Worm (Caenorhabditis elegans): ENCODE results near the gene dars-2.

Gene dars-2

DNA sequence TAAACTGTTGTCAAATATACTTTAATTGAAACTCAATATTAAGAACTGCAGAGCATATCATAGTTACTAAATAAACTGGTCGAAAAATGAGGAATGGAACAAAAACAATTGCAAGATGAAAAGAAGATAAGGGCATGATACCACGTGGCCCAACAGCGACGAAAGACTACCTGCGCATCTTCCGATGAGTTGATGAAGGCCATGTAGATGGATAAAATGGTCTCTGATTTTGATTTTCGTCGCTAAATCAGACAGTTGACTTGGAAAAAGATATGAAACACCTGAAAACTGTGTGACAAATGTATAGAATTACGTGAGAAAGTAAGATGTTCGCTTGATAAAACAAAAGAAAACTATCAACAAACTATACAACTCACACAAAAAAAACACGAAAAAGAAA lies 22.9 kb downstream of the dars-2 start:
- no peak for TF ChIP-seq tra-4 (tag; optimal IDR thresholded peaks at IDR 0.05)
- no peak for TF ChIP-seq ceh-13 (GFP tag; optimal IDR thresholded peaks at IDR 0.05)
- no peak for TF ChIP-seq hnd-1 (tag; optimal IDR thresholded peaks at IDR 0.05)
- TF ChIP-seq hmbx-1 (tag; optimal IDR thresholded peaks at IDR 0.05), result no peak
- no peak for TF ChIP-seq tbx-11 (GFP tag; IDR thresholded peaks at IDR 0.05)
- TF ChIP-seq scrt-1 (GFP tag; IDR thresholded peaks at IDR 0.05), result no peak
- TF ChIP-seq F13C5.2 (tag; optimal IDR thresholded peaks at IDR 0.05), result no peak
- TF ChIP-seq flt-1 (GFP tag; IDR thresholded peaks at IDR 0.05), result no peak

DNA sequence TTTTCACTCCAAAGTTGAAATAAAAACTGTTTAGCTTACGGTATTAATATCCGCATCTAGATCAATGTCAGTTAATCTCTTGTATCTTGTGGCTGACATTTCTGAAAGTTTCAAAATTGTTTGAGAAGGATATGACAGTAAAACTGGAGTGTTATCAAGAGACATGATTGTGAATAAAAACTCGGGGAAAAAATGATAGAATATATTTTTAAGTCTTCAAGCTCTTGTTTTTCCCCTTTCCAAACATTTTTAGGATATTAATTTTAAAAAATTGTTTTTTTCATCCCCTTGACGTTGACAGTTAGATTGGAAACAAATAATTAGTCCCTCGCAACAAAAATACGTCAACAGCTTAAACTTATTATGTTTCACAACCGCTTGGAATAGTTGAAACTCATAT lies 26.3 kb downstream of the dars-2 start, which contains the start of gene R07B7.6:
R07B7.6 (minus strand) TSS at position 101 of the 400 bp plus-strand sequence.
- TF ChIP-seq ama-1 (optimal IDR thresholded peaks at IDR 0.05), result no peak

DNA sequence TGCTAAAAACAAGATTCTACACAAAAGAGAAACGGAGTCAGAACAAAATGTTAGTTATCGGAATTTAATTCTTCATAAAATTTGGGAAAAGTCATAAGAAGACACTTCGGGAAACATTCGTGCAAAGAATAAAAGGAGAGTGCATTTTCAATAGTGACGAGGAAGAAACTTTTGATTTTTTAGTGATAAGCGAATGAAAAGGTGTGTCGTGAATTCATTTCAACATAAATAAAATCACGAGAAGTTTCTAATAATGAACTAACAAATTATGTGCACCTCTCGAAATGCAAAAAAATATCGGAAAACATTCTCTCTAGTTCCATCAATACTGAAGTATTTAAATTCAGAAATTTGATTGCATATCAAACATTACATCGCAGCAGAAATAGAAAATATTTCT lies 27.4 kb downstream of the dars-2 start:
- TF ChIP-seq pes-1 (GFP tag; IDR thresholded peaks at IDR 0.05) (no peak), ceh-13 (GFP tag; optimal IDR thresholded peaks at IDR 0.05) (no peak), tbx-37 (GFP tag; conservative IDR thresholded peaks at IDR 0.05) (no peak)

DNA sequence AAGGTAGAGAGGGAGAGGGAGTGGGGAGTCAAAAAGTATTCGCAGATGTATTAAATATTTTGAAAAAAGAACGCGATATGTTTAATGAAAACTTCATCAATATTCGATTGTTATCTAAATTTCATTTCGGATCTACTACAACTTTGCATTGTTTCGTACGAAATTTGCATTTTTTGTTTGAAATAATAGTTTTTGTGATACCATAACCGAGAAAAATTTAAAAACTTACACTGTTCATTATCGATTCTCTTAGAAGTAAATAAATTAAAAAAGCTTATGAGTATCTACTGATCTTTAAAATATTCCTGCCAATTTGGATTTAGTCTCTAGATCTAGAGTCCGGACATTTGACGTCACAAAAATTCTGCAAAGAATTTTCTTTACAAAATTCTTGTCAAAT lies 31.7 kb downstream of the dars-2 start, which contains the start of gene R07B7.9:
R07B7.9 (minus strand) TSS at position 101 of the 400 bp plus-strand sequence.
- TF ChIP-seq B0310.2 (tag; optimal IDR thresholded peaks at IDR 0.05) (no peak), pes-1 (GFP tag; IDR thresholded peaks at IDR 0.05) (no peak), ceh-13 (GFP tag; optimal IDR thresholded peaks at IDR 0.05) (no peak), tbx-37 (GFP tag; conservative IDR thresholded peaks at IDR 0.05) (no peak), F13C5.2 (tag; optimal IDR thresholded peaks at IDR 0.05) (no peak)

DNA sequence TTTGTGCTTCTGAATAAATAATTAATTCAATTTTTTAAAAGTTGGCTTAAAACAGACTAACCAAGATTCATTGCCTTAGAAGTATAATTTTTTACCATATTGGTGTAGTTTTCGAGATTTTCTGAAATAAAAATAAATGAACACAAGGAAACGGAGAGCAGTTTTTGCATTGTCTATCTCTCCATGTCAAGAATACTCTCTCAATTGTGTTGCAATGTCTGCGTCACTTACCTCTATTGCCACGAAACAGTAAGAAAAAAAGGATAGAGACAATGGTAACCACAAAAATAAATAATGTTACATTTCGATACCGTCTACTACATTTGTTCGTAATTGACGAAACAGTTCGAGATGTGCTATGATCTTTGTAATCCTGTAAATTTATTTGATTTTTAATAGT lies 34.4 kb downstream of the dars-2 start, which contains the start of gene R07B7.10:
R07B7.10 (plus strand) TSS at position 285 of the 400 bp plus-strand sequence.
- TF ChIP-seq ceh-13 (GFP tag; optimal IDR thresholded peaks at IDR 0.05) (no peak), ets-7 (tag; optimal IDR thresholded peaks at IDR 0.05) (no peak), tbx-37 (GFP tag; conservative IDR thresholded peaks at IDR 0.05) (no peak), F13C5.2 (tag; optimal IDR thresholded peaks at IDR 0.05) (no peak), hmg-4 (GFP tag; optimal IDR thresholded peaks at IDR 0.05) (no peak), sea-1 (GFP tag; conservative IDR thresholded peaks at IDR 0.05) (no peak), tra-4 (tag; optimal IDR thresholded peaks at IDR 0.05) (no peak), ama-1 (optimal IDR thresholded peaks at IDR 0.05) (no peak), pes-1 (GFP tag; IDR thresholded peaks at IDR 0.05) (no peak), aly-1 (tag; optimal IDR thresholded peaks at IDR 0.05) (no peak), flt-1 (GFP tag; IDR thresholded peaks at IDR 0.05) (no peak), hmbx-1 (tag; optimal IDR thresholded peaks at IDR 0.05) (no peak)

DNA sequence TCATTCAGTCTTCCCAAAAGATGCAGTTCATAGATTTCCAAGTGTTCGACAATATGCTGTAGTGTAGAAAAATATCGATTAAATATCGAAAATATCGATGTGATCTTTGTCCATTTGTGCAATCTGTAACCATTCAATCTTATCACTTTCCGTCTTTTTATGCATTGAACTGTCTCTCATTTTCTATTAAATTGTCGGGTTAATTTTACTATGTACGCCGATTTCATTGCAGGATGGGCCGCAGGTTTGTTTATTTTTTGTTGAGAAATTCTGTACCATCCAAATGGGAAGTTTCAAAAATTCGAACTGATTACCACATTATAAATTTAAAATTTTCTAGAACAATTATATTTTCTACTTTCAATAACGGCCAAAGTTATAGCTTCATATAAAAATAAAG lies 35.7 kb downstream of the dars-2 start, which contains the start of gene R07B7.8:
R07B7.8 (minus strand) TSS at position 101 of the 400 bp plus-strand sequence.
- TF ChIP-seq sea-1 (GFP tag; conservative IDR thresholded peaks at IDR 0.05), result no peak
- TF ChIP-seq flt-1 (GFP tag; IDR thresholded peaks at IDR 0.05), result no peak
- TF ChIP-seq hmbx-1 (tag; optimal IDR thresholded peaks at IDR 0.05), result no peak
- no peak for TF ChIP-seq ceh-36 (tag; optimal IDR thresholded peaks at IDR 0.05)
- TF ChIP-seq hnd-1 (tag; optimal IDR thresholded peaks at IDR 0.05), result no peak
- no peak for TF ChIP-seq scrt-1 (GFP tag; IDR thresholded peaks at IDR 0.05)
- no peak for TF ChIP-seq ama-1 (optimal IDR thresholded peaks at IDR 0.05)
- no peak for TF ChIP-seq hmg-4 (GFP tag; optimal IDR thresholded peaks at IDR 0.05)
- no peak for TF ChIP-seq tbx-37 (GFP tag; conservative IDR thresholded peaks at IDR 0.05)
- no peak for TF ChIP-seq pes-1 (GFP tag; IDR thresholded peaks at IDR 0.05)
- no peak for TF ChIP-seq ets-7 (tag; optimal IDR thresholded peaks at IDR 0.05)
- TF ChIP-seq tbx-11 (GFP tag; IDR thresholded peaks at IDR 0.05), result no peak
- TF ChIP-seq tra-4 (tag; optimal IDR thresholded peaks at IDR 0.05), result no peak
- no peak for TF ChIP-seq aly-1 (tag; optimal IDR thresholded peaks at IDR 0.05)
- no peak for TF ChIP-seq F13C5.2 (tag; optimal IDR thresholded peaks at IDR 0.05)

DNA sequence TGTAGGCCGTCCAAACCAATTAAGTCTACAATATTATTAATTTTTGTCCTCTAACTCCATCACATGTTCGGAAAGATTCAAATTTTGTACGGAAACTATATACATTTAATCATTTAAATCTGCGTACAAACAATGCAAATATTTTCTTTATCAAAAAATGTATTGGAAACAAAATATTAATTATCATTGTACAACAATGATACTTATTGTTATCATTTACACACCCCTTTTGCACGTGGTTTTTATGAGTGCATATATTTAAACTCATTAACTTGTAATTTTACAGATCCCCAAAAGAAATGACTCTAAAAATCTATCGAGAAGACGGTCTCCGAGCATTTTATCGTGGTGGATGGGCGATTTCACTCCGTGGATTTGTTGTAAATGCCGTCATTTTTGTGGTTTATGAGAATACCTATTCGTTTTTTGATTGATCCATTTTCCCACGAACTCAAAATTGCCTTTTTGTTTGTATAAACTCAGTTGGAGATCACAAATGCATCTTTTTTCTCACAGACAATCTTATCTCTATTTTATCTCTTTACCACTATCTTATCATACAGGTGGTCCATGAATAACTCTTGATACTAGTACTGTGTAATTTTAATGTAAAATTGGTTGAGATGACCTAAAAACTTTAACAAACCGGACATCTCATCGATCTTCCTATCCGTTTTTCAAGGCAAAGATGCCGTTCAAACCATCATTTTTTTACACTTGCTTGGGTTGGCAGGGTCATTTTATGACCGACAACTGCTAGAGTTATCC lies 37.5 kb downstream of the dars-2 start:
- TF ChIP-seq hmg-4 (GFP tag; optimal IDR thresholded peaks at IDR 0.05), result no peak
- TF ChIP-seq hnd-1 (tag; optimal IDR thresholded peaks at IDR 0.05), result no peak
- TF ChIP-seq ama-1 (optimal IDR thresholded peaks at IDR 0.05), result no peak
- TF ChIP-seq ceh-13 (GFP tag; optimal IDR thresholded peaks at IDR 0.05), result no peak
- TF ChIP-seq aly-1 (tag; optimal IDR thresholded peaks at IDR 0.05), result no peak
- TF ChIP-seq tbx-37 (GFP tag; conservative IDR thresholded peaks at IDR 0.05), result no peak
- no peak for TF ChIP-seq pes-1 (GFP tag; IDR thresholded peaks at IDR 0.05)
- TF ChIP-seq ceh-36 (tag; optimal IDR thresholded peaks at IDR 0.05), result no peak
- no peak for TF ChIP-seq B0310.2 (tag; optimal IDR thresholded peaks at IDR 0.05)
- no peak for TF ChIP-seq flt-1 (GFP tag; IDR thresholded peaks at IDR 0.05)
- no peak for TF ChIP-seq sea-1 (GFP tag; conservative IDR thresholded peaks at IDR 0.05)
- TF ChIP-seq scrt-1 (GFP tag; IDR thresholded peaks at IDR 0.05), result no peak
- TF ChIP-seq hmbx-1 (tag; optimal IDR thresholded peaks at IDR 0.05), result no peak
- no peak for TF ChIP-seq ets-7 (tag; optimal IDR thresholded peaks at IDR 0.05)
- TF ChIP-seq F13C5.2 (tag; optimal IDR thresholded peaks at IDR 0.05), result no peak
- TF ChIP-seq tra-4 (tag; optimal IDR thresholded peaks at IDR 0.05), result no peak
- no peak for TF ChIP-seq tbx-11 (GFP tag; IDR thresholded peaks at IDR 0.05)

DNA sequence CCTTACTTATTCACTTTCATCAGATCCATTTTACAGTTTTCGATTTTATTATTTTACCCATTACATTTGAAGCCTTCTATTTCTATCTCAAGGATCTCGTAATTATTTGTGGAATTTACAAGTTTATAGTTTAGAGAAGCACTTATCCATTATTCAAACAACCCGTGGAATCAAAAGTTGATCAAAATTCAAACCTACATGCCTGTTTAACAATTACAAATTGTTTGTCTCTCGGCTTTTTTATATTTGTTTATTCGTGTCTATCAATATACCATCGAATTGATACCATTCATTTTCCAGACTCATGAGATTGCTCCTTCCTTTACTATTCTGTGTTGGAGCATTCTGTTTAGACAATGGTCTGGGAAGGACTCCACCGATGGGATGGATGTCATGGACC lies 38.4 kb downstream of the dars-2 start, which contains the start of gene gana-1:
gana-1 (plus strand) TSS at position 301 of the 400 bp plus-strand sequence.
- no peak for TF ChIP-seq ets-7 (tag; optimal IDR thresholded peaks at IDR 0.05)
- TF ChIP-seq hnd-1 (tag; optimal IDR thresholded peaks at IDR 0.05), result no peak
- no peak for TF ChIP-seq ama-1 (optimal IDR thresholded peaks at IDR 0.05)
- no peak for TF ChIP-seq hmbx-1 (tag; optimal IDR thresholded peaks at IDR 0.05)
- no peak for TF ChIP-seq sea-1 (GFP tag; conservative IDR thresholded peaks at IDR 0.05)
- no peak for TF ChIP-seq pes-1 (GFP tag; IDR thresholded peaks at IDR 0.05)
- no peak for TF ChIP-seq B0310.2 (tag; optimal IDR thresholded peaks at IDR 0.05)
- TF ChIP-seq tbx-37 (GFP tag; conservative IDR thresholded peaks at IDR 0.05), result no peak
- no peak for TF ChIP-seq F13C5.2 (tag; optimal IDR thresholded peaks at IDR 0.05)
- TF ChIP-seq tbx-11 (GFP tag; IDR thresholded peaks at IDR 0.05), result no peak
- TF ChIP-seq flt-1 (GFP tag; IDR thresholded peaks at IDR 0.05), result no peak
- no peak for TF ChIP-seq tra-4 (tag; optimal IDR thresholded peaks at IDR 0.05)
- TF ChIP-seq ceh-13 (GFP tag; optimal IDR thresholded peaks at IDR 0.05), result no peak
- no peak for TF ChIP-seq scrt-1 (GFP tag; IDR thresholded peaks at IDR 0.05)
- no peak for TF ChIP-seq ceh-36 (tag; optimal IDR thresholded peaks at IDR 0.05)
- TF ChIP-seq hmg-4 (GFP tag; optimal IDR thresholded peaks at IDR 0.05), result no peak
- TF ChIP-seq aly-1 (tag; optimal IDR thresholded peaks at IDR 0.05), result no peak
